Worm (Caenorhabditis elegans): ENCODE results near the gene C07G1.7.

- TF ChIP-seq him-1 (tag; optimal IDR thresholded peaks at IDR 0.05) (no peak), dao-5 (tag; optimal IDR thresholded peaks at IDR 0.05) (no peak)
Observed at ce11 chrIV:8210300-8210699, 1.3 kb downstream of the C07G1.7 start, which contains the start of gene C07G1.6.

Data from whole organism, L4/young adult.